Fruit fly (Drosophila melanogaster): Measurements from ENCODE around the gene msn.

DNA sequence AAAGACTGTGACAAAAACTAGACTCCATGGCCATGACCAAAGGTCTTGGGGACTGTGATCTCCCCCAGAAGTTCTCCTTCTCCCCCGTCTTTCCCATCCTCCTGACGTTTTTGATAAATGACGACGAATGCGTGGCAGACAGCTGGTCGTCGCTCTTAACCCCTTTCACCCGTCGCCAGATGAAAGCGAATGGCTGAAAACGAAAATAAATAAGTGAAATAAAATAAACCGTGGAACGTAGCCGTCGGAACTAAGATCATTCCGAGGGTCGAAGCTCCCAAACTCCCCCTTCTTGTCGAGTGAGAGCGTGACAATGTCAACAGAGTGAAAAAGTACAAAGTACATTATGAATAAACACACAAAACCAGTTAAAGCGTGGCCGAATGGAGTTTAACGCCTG is 40.4 kb downstream of the msn start:
- TF ChIP-seq bab1 (GFP tag; optimal IDR thresholded peaks at IDR 0.05): no peak
- no peak for TF ChIP-seq CG14711 (tag; optimal IDR thresholded peaks at IDR 0.05)
- no peak for TF ChIP-seq CG5204 (GFP tag; optimal IDR thresholded peaks at IDR 0.05)
- TF ChIP-seq ovo (GFP tag; optimal IDR thresholded peaks at IDR 0.05): no peak
- TF ChIP-seq cnc (optimal IDR thresholded peaks at IDR 0.05): no peak
- TF ChIP-seq CG12768 (GFP tag; optimal IDR thresholded peaks at IDR 0.05): no peak
- TF ChIP-seq CG33017 (tag; optimal IDR thresholded peaks at IDR 0.05): no peak
- no peak for TF ChIP-seq kay (GFP tag; ENCODE audit: borderline replicate concordance)
- TF ChIP-seq CG11617 (GFP tag; optimal IDR thresholded peaks at IDR 0.05): no peak

Data from whole organism, adult.